Worm (Caenorhabditis elegans) whole organism, L3 larva: Measurements from ENCODE around the gene T26H10.2.

Source experiments
- R02D3.7 ChIP-seq: fragments of 150-350 bp; optimal IDR thresholded peaks from 2 replicates; lab custom pipeline; 2014; ENCODE audit warnings: missing biosample characterization, missing genetic modification characterization
- ZK546.5 ChIP-seq: sonication (generic microtip); optimal IDR thresholded peaks from 2 replicates; lab custom pipeline; 2017; ENCODE audit warnings: missing biosample characterization, missing genetic modification characterization
- aly-2 ChIP-seq: fragments of 150-350 bp; optimal IDR thresholded peaks from 2 replicates; lab custom pipeline; 2014; ENCODE audit warnings: missing biosample characterization, missing genetic modification characterization
- ceh-16 ChIP-seq: sonication (generic microtip); optimal IDR thresholded peaks from 2 replicates; lab custom pipeline; 2017; ENCODE audit warnings: missing biosample characterization, missing genetic modification characterization
- ceh-28 ChIP-seq: fragments of 150-350 bp; optimal IDR thresholded peaks from 2 replicates; lab custom pipeline; 2014; ENCODE audit warnings: missing biosample characterization, missing genetic modification reagents, missing genetic modification characterization
- ceh-82 ChIP-seq: fragments of 150-350 bp; optimal IDR thresholded peaks from 2 replicates; lab custom pipeline; 2014; ENCODE audit warnings: missing biosample characterization, missing genetic modification characterization
- ceh-9 ChIP-seq: sonication (generic microtip); optimal IDR thresholded peaks from 2 replicates; lab custom pipeline; 2018; ENCODE audit warnings: missing biosample characterization, missing genetic modification characterization
- daf-12 ChIP-seq: fragments of 150-350 bp; optimal IDR thresholded peaks from 2 replicates; lab custom pipeline; 2014; ENCODE audit warnings: missing biosample characterization, missing genetic modification reagents, missing genetic modification characterization
- egl-27 ChIP-seq: sonication (generic microtip); optimal IDR thresholded peaks from 4 replicates; lab custom pipeline; 2017; ENCODE audit warnings: missing biosample characterization, missing genetic modification reagents, missing genetic modification characterization
- egl-5 ChIP-seq: fragments of 150-350 bp; optimal IDR thresholded peaks from 2 replicates; lab custom pipeline; 2017; ENCODE audit warnings: missing biosample characterization, missing genetic modification reagents, missing genetic modification characterization, inconsistent platforms
- elt-1 ChIP-seq: fragments of 150-350 bp; optimal IDR thresholded peaks from 2 replicates; lab custom pipeline; 2014; ENCODE audit warnings: missing biosample characterization, missing genetic modification characterization
- elt-2 ChIP-seq: sonication (generic microtip); optimal IDR thresholded peaks from 2 replicates; lab custom pipeline; 2016; ENCODE audit warnings: missing genetic modification reagents, mild to moderate bottlenecking, missing genetic modification characterization, missing compliant biosample characterization
- elt-3 ChIP-seq, 3 experiments: fragments of 150-350 bp in 1 of 3; sonication (generic microtip) in 2 of 3; optimal IDR thresholded peaks; 2 replicates in 2 of 3; 4 replicates in 1 of 3; lab custom pipeline; 2014 to 2017; ENCODE audit warnings: missing biosample characterization in 3 of 3, missing genetic modification characterization in 3 of 3
- eor-1 ChIP-seq, 2 experiments: fragments of 150-350 bp; optimal IDR thresholded peaks; 2 replicates each; lab custom pipeline; 2014 to 2018; ENCODE audit warnings: missing biosample characterization in 2 of 2, missing genetic modification characterization in 2 of 2
- fkh-10 ChIP-seq: sonication (generic microtip); optimal IDR thresholded peaks from 2 replicates; lab custom pipeline; 2017; ENCODE audit warnings: missing biosample characterization, missing genetic modification reagents, missing genetic modification characterization
- fkh-2 ChIP-seq: fragments of 150-350 bp; optimal IDR thresholded peaks from 2 replicates; lab custom pipeline; 2014; ENCODE audit warnings: missing biosample characterization, missing genetic modification reagents, missing genetic modification characterization
- fos-1 ChIP-seq: fragments of 150-350 bp; optimal IDR thresholded peaks from 2 replicates; lab custom pipeline; 2014; ENCODE audit warnings: missing biosample characterization, missing genetic modification characterization
- hmg-11 ChIP-seq: sonication (generic microtip); optimal IDR thresholded peaks from 2 replicates; lab custom pipeline; 2016; ENCODE audit warnings: missing genetic modification characterization, missing compliant biosample characterization
- jun-1 ChIP-seq: fragments of 150-350 bp; optimal IDR thresholded peaks from 2 replicates; lab custom pipeline; 2014; ENCODE audit warnings: missing biosample characterization, missing genetic modification reagents, missing genetic modification characterization
- lin-39 ChIP-seq: fragments of 150-350 bp; optimal IDR thresholded peaks from 2 replicates; lab custom pipeline; 2018; ENCODE audit warnings: missing biosample characterization, missing genetic modification reagents, missing genetic modification characterization
- lsy-12 ChIP-seq: sonication (generic microtip); optimal IDR thresholded peaks from 2 replicates; lab custom pipeline; 2016; ENCODE audit warnings: mild to moderate bottlenecking, missing genetic modification characterization, missing compliant biosample characterization
- mdl-1 ChIP-seq: fragments of 150-350 bp; optimal IDR thresholded peaks from 2 replicates; lab custom pipeline; 2014; ENCODE audit warnings: missing biosample characterization, missing genetic modification characterization
- mml-1 ChIP-seq: fragments of 150-350 bp; sonication (generic microtip); optimal IDR thresholded peaks from 3 replicates; lab custom pipeline; 2014; ENCODE audit warnings: missing biosample characterization, missing genetic modification characterization
- nfya-1 ChIP-seq: sonication (generic microtip); optimal IDR thresholded peaks from 2 replicates; lab custom pipeline; 2017; ENCODE audit warnings: missing genetic modification characterization, mild to moderate bottlenecking, missing compliant biosample characterization, antibody characterized with exemption, moderate library complexity; ENCODE audit not compliant: insufficient read depth
- nhr-11 ChIP-seq: fragments of 150-350 bp; optimal IDR thresholded peaks from 2 replicates; lab custom pipeline; 2014; ENCODE audit warnings: missing biosample characterization, missing genetic modification characterization
- nhr-12 ChIP-seq: fragments of 150-350 bp; optimal IDR thresholded peaks from 2 replicates; lab custom pipeline; 2014; ENCODE audit warnings: missing biosample characterization, missing genetic modification characterization
- nhr-237 ChIP-seq: fragments of 150-350 bp; optimal IDR thresholded peaks from 2 replicates; lab custom pipeline; 2014; ENCODE audit warnings: missing biosample characterization, missing genetic modification characterization
- nhr-25 ChIP-seq: sonication (generic microtip); optimal IDR thresholded peaks from 2 replicates; lab custom pipeline; 2017; ENCODE audit warnings: missing biosample characterization, missing genetic modification characterization
- nhr-28 ChIP-seq: fragments of 150-350 bp; optimal IDR thresholded peaks from 2 replicates; lab custom pipeline; 2014; ENCODE audit warnings: missing biosample characterization, missing genetic modification characterization
- nhr-43 ChIP-seq: sonication (generic microtip); optimal IDR thresholded peaks from 2 replicates; lab custom pipeline; 2016; ENCODE audit warnings: mild to moderate bottlenecking, missing genetic modification characterization, missing compliant biosample characterization; ENCODE audit not compliant: poor library complexity, severe bottlenecking
- nhr-67 ChIP-seq: fragments of 150-350 bp; optimal IDR thresholded peaks from 2 replicates; lab custom pipeline; 2014; ENCODE audit warnings: missing biosample characterization, missing genetic modification characterization
- nhr-76 ChIP-seq: fragments of 150-350 bp; sonication (generic microtip); optimal IDR thresholded peaks from 5 replicates; lab custom pipeline; 2014; ENCODE audit warnings: missing biosample characterization, missing genetic modification characterization
- nhr-77 ChIP-seq: fragments of 150-350 bp; optimal IDR thresholded peaks from 2 replicates; lab custom pipeline; 2014; ENCODE audit warnings: missing biosample characterization, missing genetic modification characterization
- pqm-1 ChIP-seq: fragments of 150-350 bp; optimal IDR thresholded peaks from 2 replicates; lab custom pipeline; 2017; ENCODE audit warnings: missing biosample characterization, missing genetic modification characterization, inconsistent platforms
- sea-2 ChIP-seq: fragments of 150-350 bp; sonication (generic microtip); optimal IDR thresholded peaks from 4 replicates; lab custom pipeline; 2014; ENCODE audit warnings: missing biosample characterization, missing genetic modification reagents, missing genetic modification characterization
- skn-1 ChIP-seq: fragments of 150-350 bp; optimal IDR thresholded peaks from 2 replicates; lab custom pipeline; 2014; ENCODE audit warnings: missing biosample characterization, missing genetic modification characterization
- snpc-4 ChIP-seq: fragments of 150-350 bp; optimal IDR thresholded peaks from 2 replicates; lab custom pipeline; 2014; ENCODE audit warnings: missing biosample characterization, missing genetic modification characterization
- tbx-2 ChIP-seq: sonication (generic microtip); optimal IDR thresholded peaks from 2 replicates; lab custom pipeline; 2016; ENCODE audit warnings: mild to moderate bottlenecking, missing genetic modification characterization, missing compliant biosample characterization
- unc-39 ChIP-seq: sonication (generic microtip); optimal IDR thresholded peaks from 4 replicates; lab custom pipeline; 2017; ENCODE audit warnings: missing biosample characterization, missing genetic modification characterization
- unc-62 ChIP-seq: fragments of 150-350 bp; sonication (generic microtip); optimal IDR thresholded peaks from 4 replicates; lab custom pipeline; 2014; ENCODE audit warnings: missing biosample characterization, missing genetic modification reagents, missing genetic modification characterization
- zag-1 ChIP-seq: fragments of 150-350 bp; optimal IDR thresholded peaks from 2 replicates; lab custom pipeline; 2014; ENCODE audit warnings: missing biosample characterization, missing genetic modification characterization
- ztf-4 ChIP-seq: fragments of 150-350 bp; optimal IDR thresholded peaks from 2 replicates; lab custom pipeline; 2014; ENCODE audit warnings: missing biosample characterization, missing genetic modification characterization

The T26H10.2 gene

ce11 chrV:11430823-11431222, 6.4 kb upstream of the T26H10.2 start:
- TF ChIP-seq fkh-10 (GFP tag; lab: Kevin White, UChicago), result peak; percentile 72
- no peak for TF ChIP-seq snpc-4

DNA sequence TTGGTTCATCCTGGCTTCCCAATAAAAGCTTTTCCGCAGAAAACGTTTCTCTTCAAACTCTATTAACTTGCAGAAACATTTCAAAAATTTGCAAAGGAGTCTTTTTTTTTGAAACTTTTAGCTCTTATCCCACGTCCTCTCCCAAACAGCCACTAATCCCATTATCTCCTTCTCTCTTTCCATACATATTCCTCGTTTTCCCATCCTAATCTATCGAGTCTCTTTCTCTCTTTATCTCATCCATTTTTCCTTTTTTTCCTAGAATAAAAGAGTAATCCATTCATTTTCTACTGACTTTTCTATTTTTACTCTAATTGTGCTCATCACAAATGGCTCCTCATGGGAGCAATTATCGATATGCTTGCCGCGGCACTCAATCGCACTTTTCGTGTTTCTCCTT, 4.3 kb upstream of the T26H10.2 start:
- TF ChIP-seq ceh-82 (tag; lab: Kevin White, UChicago) (no peak), nfya-1 (tag; lab: Kevin White, UChicago) (peak; percentile 9), tbx-2 (tag; lab: Kevin White, UChicago) (peak; percentile 42)

- TF ChIP-seq jun-1 (tag; lab: Kevin White, UChicago) (no peak), nhr-237 (tag; lab: Kevin White, UChicago) (no peak), ceh-82 (tag; lab: Kevin White, UChicago) (no peak), fkh-10 (GFP tag; lab: Kevin White, UChicago) (no peak), nhr-25 (tag; lab: Kevin White, UChicago) (no peak), nhr-11 (no peak), nhr-12 (tag; lab: Kevin White, UChicago) (no peak), tbx-2 (tag; lab: Kevin White, UChicago) (no peak), egl-27 (no peak), nhr-28 (tag; lab: Kevin White, UChicago) (no peak), egl-5 (tag; lab: Kevin White, UChicago) (no peak), unc-39 (tag; lab: Kevin White, UChicago) (no peak), zag-1 (no peak)
- TF ChIP-seq, all 47 proteins: peak for 0
These were observed 2.9 kb downstream of the T26H10.2 start, which contains the start of gene des-2 for ce11 chrV:11421605-11422004. Gene des-2 (minus strand): TSS chrV:11421705.

DNA sequence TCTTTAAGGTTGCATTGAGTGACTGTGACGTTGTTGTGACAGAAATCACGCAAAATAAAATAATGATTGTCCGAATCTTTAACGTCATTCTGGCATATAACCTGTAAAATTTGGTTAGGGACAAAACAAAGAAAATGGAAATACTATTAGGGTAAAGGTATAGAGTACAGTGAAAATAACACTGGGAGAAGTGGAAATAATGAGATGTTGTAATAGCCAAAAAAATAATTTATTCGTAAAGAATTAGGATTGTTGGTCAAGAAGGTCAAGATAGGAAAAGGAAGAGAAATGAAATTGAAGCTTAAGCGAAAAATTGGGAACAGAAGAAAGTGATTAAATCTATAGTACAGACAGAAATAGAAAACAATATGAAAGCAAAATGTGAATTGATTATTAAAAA, 9.4 kb downstream of the T26H10.2 start, which contains the start of gene deg-3:
Gene deg-3 (minus strand): TSS at position 101 of the 400 bp plus-strand sequence.
- TF ChIP-seq elt-1 (tag; lab: Kevin White, UChicago) (no peak), ceh-82 (tag; lab: Kevin White, UChicago) (no peak), hmg-11 (tag; lab: Kevin White, UChicago) (no peak), unc-62 (GFP tag; lab: Kevin White, UChicago) (no peak), nhr-11 (no peak), nhr-12 (tag; lab: Kevin White, UChicago) (no peak), tbx-2 (tag; lab: Kevin White, UChicago) (no peak), R02D3.7 (tag; lab: Kevin White, UChicago) (no peak), snpc-4 (no peak), nhr-43 (no peak), aly-2 (no peak), fos-1 (no peak), eor-1 (tag; optimal IDR thresholded peaks at IDR 0.05; lab: Kevin White, UChicago) (no peak), jun-1 (tag; lab: Kevin White, UChicago) (no peak), elt-3 (tag; optimal IDR thresholded peaks at IDR 0.05; lab: Kevin White, UChicago) (no peak), sea-2 (no peak), fkh-10 (GFP tag; lab: Kevin White, UChicago) (no peak), nhr-237 (tag; lab: Kevin White, UChicago) (no peak)

- TF ChIP-seq nhr-77 (tag; lab: Kevin White, UChicago), result no peak
- TF ChIP-seq daf-12, result no peak
- no peak for TF ChIP-seq ceh-82 (tag; lab: Kevin White, UChicago)
- no peak for TF ChIP-seq nhr-76
- no peak for TF ChIP-seq ZK546.5 (tag; lab: Kevin White, UChicago)
- no peak for TF ChIP-seq nhr-43
- peak; percentile 60 for TF ChIP-seq pqm-1 (tag; lab: Kevin White, UChicago)
- TF ChIP-seq nhr-11, result no peak
- TF ChIP-seq snpc-4, result peak; percentile 14
- no peak for TF ChIP-seq fkh-2 (tag; lab: Kevin White, UChicago)
- TF ChIP-seq lsy-12 (tag; lab: Kevin White, UChicago), result peak; percentile 2
- no peak for TF ChIP-seq ztf-4 (tag; lab: Kevin White, UChicago)
- TF ChIP-seq elt-2, result peak; percentile 79
- no peak for TF ChIP-seq skn-1
- TF ChIP-seq zag-1, result no peak
- peak; percentile 58 for TF ChIP-seq jun-1 (tag; lab: Kevin White, UChicago)
- TF ChIP-seq fos-1, result no peak
- no peak for TF ChIP-seq lin-39 (tag; lab: Kevin White, UChicago)
- no peak for TF ChIP-seq nhr-12 (tag; lab: Kevin White, UChicago)
- TF ChIP-seq nfya-1 (tag; lab: Kevin White, UChicago), result no peak
- no peak for TF ChIP-seq egl-27
- no peak for TF ChIP-seq nhr-237 (tag; lab: Kevin White, UChicago)
- TF ChIP-seq ceh-9 (tag; lab: Kevin White, UChicago), result no peak
- no peak for TF ChIP-seq fkh-10 (GFP tag; lab: Kevin White, UChicago)
- no peak for TF ChIP-seq nhr-67 (tag; lab: Kevin White, UChicago)
- no peak for TF ChIP-seq tbx-2 (tag; lab: Kevin White, UChicago)
- TF ChIP-seq R02D3.7 (tag; lab: Kevin White, UChicago), result no peak
- no peak for TF ChIP-seq ceh-16 (tag; lab: Kevin White, UChicago)
- TF ChIP-seq mdl-1, result no peak
- TF ChIP-seq unc-39 (tag; lab: Kevin White, UChicago), result no peak
- no peak for TF ChIP-seq ceh-28
- TF ChIP-seq mml-1 (tag; lab: Kevin White, UChicago), result no peak
- no peak for TF ChIP-seq aly-2
- TF ChIP-seq egl-5 (tag; lab: Kevin White, UChicago), result no peak
These were observed 12.3 kb downstream of the T26H10.2 start for ce11 chrV:11412125-11412524.
